Worm (Caenorhabditis elegans): ENCODE measurements around the gene ztf-1.

The ztf-1 gene

ce11 chrIII:8770243-8770642 lies 21.9 kb downstream of the ztf-1 start (continued):
- TF ChIP-seq Y116A8C.19 (tag; optimal IDR thresholded peaks at IDR 0.05; ENCODE audit: borderline replicate concordance): no peak

ce11 chrIII:8769253-8769652 lies 22.9 kb downstream of the ztf-1 start, which contains the start of gene K02D10.1:
K02D10.1 (plus strand) TSS chrIII:8769536.
- TF ChIP-seq aha-1 (tag; optimal IDR thresholded peaks at IDR 0.05) (no peak), ets-5 (GFP tag; IDR thresholded peaks at IDR 0.05) (no peak), lin-13 (GFP tag; optimal IDR thresholded peaks at IDR 0.05) (no peak), fkh-10 (GFP tag; optimal IDR thresholded peaks at IDR 0.05) (no peak), nhr-237 (tag; optimal IDR thresholded peaks at IDR 0.05) (no peak), rnt-1 (tag; optimal IDR thresholded peaks at IDR 0.05) (no peak), alr-1 (tag; optimal IDR thresholded peaks at IDR 0.05; ENCODE audit: borderline replicate concordance) (no peak), hpl-2 (GFP tag; optimal IDR thresholded peaks at IDR 0.05) (no peak), nhr-12 (tag; optimal IDR thresholded peaks at IDR 0.05) (no peak), jun-1 (tag; optimal IDR thresholded peaks at IDR 0.05) (no peak), nhr-19 (GFP tag; conservative IDR thresholded peaks at IDR 0.05) (no peak), Y116A8C.19 (tag; optimal IDR thresholded peaks at IDR 0.05; ENCODE audit: borderline replicate concordance) (no peak), lin-15B (tag; optimal IDR thresholded peaks at IDR 0.05) (no peak), mep-1 (tag; optimal IDR thresholded peaks at IDR 0.05) (no peak)

- TF ChIP-seq dsc-1 (tag; optimal IDR thresholded peaks at IDR 0.05) (peak; percentile 65), nhr-12 (tag; optimal IDR thresholded peaks at IDR 0.05) (no peak), nhr-84 (tag; optimal IDR thresholded peaks at IDR 0.05) (no peak), hlh-17 (GFP tag; optimal IDR thresholded peaks at IDR 0.05; ENCODE audit: borderline replicate concordance) (no peak), F16B12.6 (tag; optimal IDR thresholded peaks at IDR 0.05) (no peak), tbx-2 (tag; optimal IDR thresholded peaks at IDR 0.05) (peak; percentile 68), pag-3 (tag; optimal IDR thresholded peaks at IDR 0.05; ENCODE audit: borderline replicate concordance, insufficient read depth) (no peak), swsn-7 (tag; optimal IDR thresholded peaks at IDR 0.05) (peak; percentile 58), lsy-2 (tag; optimal IDR thresholded peaks at IDR 0.05) (peak; percentile 48 to 63), isw-1 (GFP tag; IDR thresholded peaks at IDR 0.05) (no peak), nhr-28 (tag; optimal IDR thresholded peaks at IDR 0.05) (no peak), fkh-4 (tag; optimal IDR thresholded peaks at IDR 0.05; ENCODE audit: borderline replicate concordance) (no peak), hlh-4 (tag; optimal IDR thresholded peaks at IDR 0.05) (peak; percentile 5), irx-1 (tag; optimal IDR thresholded peaks at IDR 0.05) (peak; percentile 33), nhr-85 (tag) (no peak), zip-4 (GFP tag; optimal IDR thresholded peaks at IDR 0.05) (no peak), elt-3 (tag; optimal IDR thresholded peaks at IDR 0.05) (peak in 1 of 6 experiments; percentile 5), snpc-4 (tag; optimal IDR thresholded peaks at IDR 0.05) (peak; percentile 46), pqm-1 (tag; optimal IDR thresholded peaks at IDR 0.05) (no peak), vab-15 (tag; optimal IDR thresholded peaks at IDR 0.05) (no peak), unc-62 (GFP tag; optimal IDR thresholded peaks at IDR 0.05) (no peak), aly-2 (tag; optimal IDR thresholded peaks at IDR 0.05) (no peak), mef-2 (tag; optimal IDR thresholded peaks at IDR 0.05) (no peak), ceh-8 (GFP tag; optimal IDR thresholded peaks at IDR 0.05) (no peak), zag-1 (tag; optimal IDR thresholded peaks at IDR 0.05) (no peak), unc-30 (tag; optimal IDR thresholded peaks at IDR 0.05) (no peak), fkh-10 (GFP tag; optimal IDR thresholded peaks at IDR 0.05) (no peak), ama-1 (optimal IDR thresholded peaks at IDR 0.05) (no peak), efl-1 (optimal IDR thresholded peaks at IDR 0.05) (peak; percentile 48 to 65), efl-1 (GFP tag; optimal IDR thresholded peaks at IDR 0.05 in 1 of 2) (peak; percentile 41 to 95), nhr-19 (GFP tag; conservative IDR thresholded peaks at IDR 0.05) (peak; percentile 59), C34B4.2 (tag; optimal IDR thresholded peaks at IDR 0.05) (no peak), efl-3 (GFP tag; optimal IDR thresholded peaks at IDR 0.05) (no peak), egl-13 (tag; optimal IDR thresholded peaks at IDR 0.05) (peak; percentile 54), hpl-2 (GFP tag; optimal IDR thresholded peaks at IDR 0.05) (peak; percentile 60), ztf-11 (tag; optimal IDR thresholded peaks at IDR 0.05) (peak in 1 of 2 experiments; percentile 42), xbp-1 (tag; optimal IDR thresholded peaks at IDR 0.05) (peak; percentile 55), lir-3 (tag; optimal IDR thresholded peaks at IDR 0.05; ENCODE audit: poor library complexity) (peak; percentile 39), unc-86 (tag; optimal IDR thresholded peaks at IDR 0.05) (peak; percentile 15), lin-35 (GFP tag; optimal IDR thresholded peaks at IDR 0.05) (peak; percentile 45 to 67)
Observed at ce11 chrIII:8767889-8768361, 24.2 kb downstream of the ztf-1 start, which contains the start of gene mtss-1. mtss-1 (plus strand) TSS chrIII:8768311.
